Worm (Caenorhabditis elegans) whole organism, late embryonic: ENCODE results near the gene C17C3.9.
"Not testable (repeated sequence)": the region's sequence is repeated elsewhere in the genome, so short reads cannot be mapped to it uniquely, and the experiment has no call there.

Experiments
- ahr-1 ChIP-seq: sonication (generic microtip); optimal IDR thresholded peaks from 2 replicates; lab custom pipeline; 2016; ENCODE audit warnings: missing genetic modification characterization, missing compliant biosample characterization
- ama-1 ChIP-seq: fragments of 150-350 bp; optimal IDR thresholded peaks from 2 replicates; lab custom pipeline; 2014
- ceh-14 ChIP-seq: sonication (generic microtip); optimal IDR thresholded peaks from 2 replicates; lab custom pipeline; 2016; ENCODE audit warnings: missing genotype, missing genetic modification characterization, missing compliant biosample characterization
- ceh-18 ChIP-seq: sonication (generic microtip); optimal IDR thresholded peaks from 2 replicates; lab custom pipeline; 2016; ENCODE audit warnings: missing genetic modification characterization, missing compliant biosample characterization
- ceh-19 ChIP-seq: fragments of 200-800 bp; sonication (Bioruptor generic); optimal IDR thresholded peaks from 2 replicates; lab custom pipeline; 2018; ENCODE audit warnings: mild to moderate bottlenecking, missing genetic modification characterization, missing compliant biosample characterization
- ceh-24 ChIP-seq: sonication (generic microtip); optimal IDR thresholded peaks from 2 replicates; lab custom pipeline; 2016; ENCODE audit warnings: mild to moderate bottlenecking, missing genetic modification characterization, missing compliant biosample characterization
- ceh-30 ChIP-seq: fragments of 150-350 bp; optimal IDR thresholded peaks from 2 replicates; lab custom pipeline; 2014; ENCODE audit warnings: missing biosample characterization, missing genetic modification characterization
- ceh-31 ChIP-seq: sonication (generic microtip); optimal IDR thresholded peaks from 2 replicates; lab custom pipeline; 2016; ENCODE audit warnings: missing genetic modification characterization, missing compliant biosample characterization
- ceh-48 ChIP-seq: sonication (generic microtip); optimal IDR thresholded peaks from 2 replicates; lab custom pipeline; 2016; ENCODE audit warnings: missing genetic modification characterization, inconsistent platforms, missing compliant biosample characterization
- ceh-6 ChIP-seq: fragments of 200-800 bp; sonication (Bioruptor generic); optimal IDR thresholded peaks from 2 replicates; lab custom pipeline; 2018; ENCODE audit warnings: mild to moderate bottlenecking, missing genetic modification characterization, missing compliant biosample characterization
- ceh-9 ChIP-seq: sonication (generic microtip); optimal IDR thresholded peaks from 2 replicates; lab custom pipeline; 2016; ENCODE audit warnings: mild to moderate bottlenecking, missing genetic modification characterization, inconsistent platforms, missing compliant biosample characterization
- dmd-4 ChIP-seq: sonication (generic microtip); optimal IDR thresholded peaks from 2 replicates; lab custom pipeline; 2016; ENCODE audit warnings: borderline replicate concordance, missing genetic modification characterization, missing compliant biosample characterization
- elt-2 ChIP-seq: sonication (generic microtip); optimal IDR thresholded peaks from 2 replicates; lab custom pipeline; 2016; ENCODE audit warnings: missing genetic modification reagents, missing genetic modification characterization, missing compliant biosample characterization
- eyg-1 ChIP-seq: sonication (generic microtip); optimal IDR thresholded peaks from 2 replicates; lab custom pipeline; 2016; ENCODE audit warnings: missing genotype, missing genetic modification characterization, missing compliant biosample characterization
- fax-1 ChIP-seq: sonication (generic microtip); optimal IDR thresholded peaks from 2 replicates; lab custom pipeline; 2016; ENCODE audit warnings: missing genotype, missing genetic modification characterization, missing compliant biosample characterization
- gmeb-2 ChIP-seq: sonication (generic microtip); optimal IDR thresholded peaks from 2 replicates; lab custom pipeline; 2016; ENCODE audit warnings: missing genetic modification characterization, inconsistent platforms, missing compliant biosample characterization
- hlh-13 ChIP-seq: fragments of 200-800 bp; sonication (Bioruptor generic); optimal IDR thresholded peaks from 2 replicates; lab custom pipeline; 2018; ENCODE audit warnings: mild to moderate bottlenecking, missing genetic modification characterization, missing compliant biosample characterization
- hlh-15 ChIP-seq: sonication (generic microtip); optimal IDR thresholded peaks from 2 replicates; lab custom pipeline; 2016; ENCODE audit warnings: missing genetic modification characterization, missing compliant biosample characterization
- lim-6 ChIP-seq: sonication (generic microtip); optimal IDR thresholded peaks from 2 replicates; lab custom pipeline; 2016; ENCODE audit warnings: missing genetic modification characterization, missing compliant biosample characterization
- lin-11 ChIP-seq: fragments of 200-800 bp; sonication (Bioruptor generic); optimal IDR thresholded peaks from 2 replicates; lab custom pipeline; 2018; ENCODE audit warnings: mild to moderate bottlenecking, missing genetic modification characterization, missing compliant biosample characterization
- madf-2 ChIP-seq: sonication (generic microtip); optimal IDR thresholded peaks from 2 replicates; lab custom pipeline; 2017; ENCODE audit warnings: missing genetic modification characterization, missing compliant biosample characterization
- mec-3 ChIP-seq: sonication (generic microtip); optimal IDR thresholded peaks from 2 replicates; lab custom pipeline; 2016; ENCODE audit warnings: borderline replicate concordance, missing genetic modification characterization, missing compliant biosample characterization
- odd-2 ChIP-seq: sonication (generic microtip); optimal IDR thresholded peaks from 2 replicates; lab custom pipeline; 2017; ENCODE audit warnings: antibody characterized with exemption, mild to moderate bottlenecking, missing genetic modification characterization, missing compliant biosample characterization
- ref-2 ChIP-seq: sonication (generic microtip); optimal IDR thresholded peaks from 2 replicates; lab custom pipeline; 2016; ENCODE audit warnings: missing genetic modification characterization, missing compliant biosample characterization
- rnt-1 ChIP-seq: sonication (generic microtip); optimal IDR thresholded peaks from 2 replicates; lab custom pipeline; 2016; ENCODE audit warnings: missing genetic modification characterization, missing compliant biosample characterization
- sox-2 ChIP-seq: fragments of 200-800 bp; sonication (Bioruptor generic); IDR thresholded peaks from 2 replicates; pipeline ENCODE4 v1.3.6; 2022; ENCODE audit warnings: missing genetic modification reagents, missing genetic modification characterization, missing compliant biosample characterization
- sox-4 ChIP-seq: sonication (generic microtip); optimal IDR thresholded peaks from 2 replicates; lab custom pipeline; 2017; ENCODE audit warnings: mild to moderate bottlenecking, missing genetic modification characterization, inconsistent platforms, missing compliant biosample characterization
- syd-9 ChIP-seq: sonication (generic microtip); optimal IDR thresholded peaks from 2 replicates; lab custom pipeline; 2016; ENCODE audit warnings: mild to moderate bottlenecking, missing genetic modification characterization, moderate library complexity, missing compliant biosample characterization
- tbx-2 ChIP-seq: sonication (generic microtip); optimal IDR thresholded peaks from 2 replicates; lab custom pipeline; 2016; ENCODE audit warnings: missing genetic modification characterization, missing compliant biosample characterization
- tbx-7 ChIP-seq: sonication (generic microtip); optimal IDR thresholded peaks from 2 replicates; lab custom pipeline; 2016; ENCODE audit warnings: missing genotype, missing genetic modification characterization, missing compliant biosample characterization
- ttx-3 ChIP-seq: sonication (generic microtip); optimal IDR thresholded peaks from 2 replicates; lab custom pipeline; 2016; ENCODE audit warnings: missing genetic modification reagents, missing genetic modification characterization, missing compliant biosample characterization
- unc-3 ChIP-seq, 2 experiments: fragments of 200-800 bp in 1 of 2; sonication (Bioruptor generic) in 1 of 2; sonication (generic microtip) in 1 of 2; conservative IDR thresholded peaks in 1 of 2; optimal IDR thresholded peaks in 1 of 2; 2 replicates each; pipeline versions ENCODE4 v1.3.6 to Lab custom; 2016 to 2022; ENCODE audit warnings: missing compliant biosample characterization in 2 of 2, missing genetic modification characterization in 2 of 2, missing genetic modification reagents in 1 of 2
- unc-42 ChIP-seq: sonication (generic microtip); optimal IDR thresholded peaks from 2 replicates; lab custom pipeline; 2016; ENCODE audit warnings: missing genotype, missing genetic modification characterization, missing compliant biosample characterization
- unc-86 ChIP-seq: sonication (generic microtip); optimal IDR thresholded peaks from 2 replicates; lab custom pipeline; 2016; ENCODE audit warnings: missing genetic modification characterization, missing compliant biosample characterization
- zip-5 ChIP-seq: sonication (generic microtip); optimal IDR thresholded peaks from 2 replicates; lab custom pipeline; 2016; ENCODE audit warnings: missing genetic modification characterization, missing compliant biosample characterization

Gene C17C3.9

ce11 chrII:5540113-5540512 lies 8.0 kb upstream of the C17C3.9 start, which contains the start of gene hlh-27:
Gene hlh-27, minus strand, starts transcription at chrII:5540213.
- not testable (repeated sequence) for TF ChIP-seq ttx-3 (tag; lab: Kevin White, UChicago); ceh-19 (GFP tag; lab: Kevin White, UChicago); ref-2 (tag; lab: Kevin White, UChicago)

- no peak for TF ChIP-seq ceh-48 (tag; lab: Kevin White, UChicago)
- no peak for TF ChIP-seq zip-5 (tag; lab: Kevin White, UChicago)
- no peak for TF ChIP-seq hlh-13
- no peak for TF ChIP-seq mec-3 (tag; lab: Kevin White, UChicago)
- no peak for TF ChIP-seq unc-3 (GFP tag; conservative IDR thresholded peaks at IDR 0.05; lab: Robert Waterston, UW)
- TF ChIP-seq unc-3 (tag; optimal IDR thresholded peaks at IDR 0.05; lab: Kevin White, UChicago), result no peak
- no peak for TF ChIP-seq sox-4 (tag; lab: Kevin White, UChicago)
- TF ChIP-seq ceh-31, result no peak
- no peak for TF ChIP-seq ceh-24
- TF ChIP-seq eyg-1 (tag; lab: Kevin White, UChicago), result no peak
- TF ChIP-seq ceh-14 (tag; lab: Kevin White, UChicago), result no peak
- TF ChIP-seq dmd-4 (tag; lab: Kevin White, UChicago), result no peak
These were observed 5.4 kb upstream of the C17C3.9 start, which contains the start of gene C17C3.11 for ce11 chrII:5537524-5537923. Gene C17C3.11, plus strand, starts transcription at chrII:5537824.

- no peak for TF ChIP-seq unc-42 (tag; lab: Kevin White, UChicago)
- no peak for TF ChIP-seq ceh-6 (GFP tag; lab: Kevin White, UChicago)
- no peak for TF ChIP-seq hlh-15 (tag; lab: Kevin White, UChicago)
- no peak for TF ChIP-seq tbx-7 (tag; lab: Kevin White, UChicago)
- TF ChIP-seq odd-2 (tag; lab: Kevin White, UChicago), result no peak
- no peak for TF ChIP-seq gmeb-2 (tag; lab: Kevin White, UChicago)
- TF ChIP-seq ceh-9, result no peak
These were observed 5.0 kb upstream of the C17C3.9 start for ce11 chrII:5537078-5537477.

ce11 chrII:5534939-5535338 lies 2.9 kb upstream of the C17C3.9 start, which contains the start of gene hlh-25:
Gene hlh-25, plus strand, starts transcription at chrII:5535239.
- not testable (repeated sequence) for TF ChIP-seq ahr-1, unc-42, ceh-30 (tag; lab: Kevin White, UChicago)

ce11 chrII:5533642-5534041 lies 1.6 kb upstream of the C17C3.9 start, which contains the start of gene hlh-26:
Gene hlh-26, minus strand, starts transcription at chrII:5533742.
- no peak for TF ChIP-seq ceh-24
- TF ChIP-seq tbx-2 (tag; lab: Kevin White, UChicago), result no peak
- no peak for TF ChIP-seq lin-11 (tag; lab: Kevin White, UChicago)
- TF ChIP-seq ama-1 (lab: Kevin White, UChicago), result no peak
- TF ChIP-seq syd-9 (tag; lab: Kevin White, UChicago), result no peak
- TF ChIP-seq madf-2, result no peak
- no peak for TF ChIP-seq tbx-7 (tag; lab: Kevin White, UChicago)
- TF ChIP-seq ttx-3 (tag; lab: Kevin White, UChicago), result no peak
- no peak for TF ChIP-seq unc-3 (GFP tag; conservative IDR thresholded peaks at IDR 0.05; lab: Robert Waterston, UW)
- TF ChIP-seq unc-3 (tag; optimal IDR thresholded peaks at IDR 0.05; lab: Kevin White, UChicago), result no peak
- TF ChIP-seq sox-2 (GFP tag; lab: Robert Waterston, UW), result no peak
- no peak for TF ChIP-seq hlh-13
- no peak for TF ChIP-seq rnt-1 (tag; lab: Kevin White, UChicago)
- no peak for TF ChIP-seq ref-2 (tag; lab: Kevin White, UChicago)
- TF ChIP-seq elt-2 (tag; lab: Kevin White, UChicago), result no peak
- no peak for TF ChIP-seq fax-1 (tag; lab: Kevin White, UChicago)
- no peak for TF ChIP-seq ceh-18 (tag; lab: Kevin White, UChicago)
- TF ChIP-seq lim-6 (tag; lab: Kevin White, UChicago), result no peak
- TF ChIP-seq unc-86 (tag; lab: Kevin White, UChicago), result no peak
